Fruit fly (Drosophila melanogaster) Kc167 (cell line): ENCODE measurements around the gene mtg.

Experiments used
- Myc ChIP-seq: fragments of >200 bp; optimal IDR thresholded peaks from 2 replicates; lab custom pipeline; 2017; ENCODE audit warnings: missing external identifiers
- Sin3A ChIP-seq: fragments of >200 bp; optimal IDR thresholded peaks from 2 replicates; lab custom pipeline; 2018; ENCODE audit warnings: missing external identifiers
- h ChIP-seq: fragments of >200 bp; optimal IDR thresholded peaks from 3 replicates; lab custom pipeline; 2018; ENCODE audit warnings: missing external identifiers
- insv ChIP-seq: fragments of >200 bp; optimal IDR thresholded peaks from 3 replicates; lab custom pipeline; 2018; ENCODE audit warnings: missing external identifiers
- psq ChIP-seq: fragments of >200 bp; optimal IDR thresholded peaks from 2 replicates; lab custom pipeline; 2017; ENCODE audit warnings: missing external identifiers
- ttk ChIP-seq: sonication (Bioruptor generic); optimal IDR thresholded peaks from 2 replicates; lab custom pipeline; 2017; ENCODE audit warnings: missing external identifiers

mtg gene

dm6 chr3R:8217727-8218126 is 32.6 kb upstream of the mtg start, which contains the start of gene CG7800:
TSS of gene CG7800 (plus strand) at chr3R:8217957.
- TF ChIP-seq Myc (lab: Kevin White, UChicago) (no peak), h (lab: Kevin White, UChicago) (no peak), insv (lab: Kevin White, UChicago) (no peak), psq (lab: Kevin White, UChicago) (no peak), Sin3A (lab: Kevin White, UChicago) (no peak), ttk (lab: Kevin White, UChicago) (no peak)

- TF ChIP-seq ttk (lab: Kevin White, UChicago) (no peak), insv (lab: Kevin White, UChicago) (no peak), h (lab: Kevin White, UChicago) (no peak), Myc (lab: Kevin White, UChicago) (no peak), Sin3A (lab: Kevin White, UChicago) (no peak), psq (lab: Kevin White, UChicago) (no peak)
Observed at dm6 chr3R:8219891-8220290, 30.4 kb upstream of the mtg start, which contains the start of gene CG18249. TSS of gene CG18249 (plus strand) at chr3R:8220146.

- TF ChIP-seq Myc (lab: Kevin White, UChicago) = no peak
Observed at dm6 chr3R:8223074-8223597, 27.2 kb upstream of the mtg start.

dm6 chr3R:8224726-8225460 is 25.4 kb upstream of the mtg start:
- TF ChIP-seq ttk (lab: Kevin White, UChicago) (no peak), Myc (lab: Kevin White, UChicago) (no peak), h (lab: Kevin White, UChicago) (no peak), insv (lab: Kevin White, UChicago) (no peak), psq (lab: Kevin White, UChicago) (no peak), Sin3A (lab: Kevin White, UChicago) (no peak)

- TF ChIP-seq insv (lab: Kevin White, UChicago) (no peak), Myc (lab: Kevin White, UChicago) (no peak), psq (lab: Kevin White, UChicago) (no peak), Sin3A (lab: Kevin White, UChicago) (no peak), ttk (lab: Kevin White, UChicago) (no peak), h (lab: Kevin White, UChicago) (no peak)
Observed at dm6 chr3R:8225461-8225971, 24.8 kb upstream of the mtg start.

dm6 chr3R:8227344-8227743 is 23.0 kb upstream of the mtg start:
- no peak for TF ChIP-seq ttk (lab: Kevin White, UChicago)

dm6 chr3R:8233370-8233773 is 16.9 kb upstream of the mtg start, which contains the start of gene PolI:
TSS of gene PolI (plus strand) at chr3R:8233507.
- TF ChIP-seq insv (lab: Kevin White, UChicago) = no peak
- TF ChIP-seq ttk (lab: Kevin White, UChicago) = no peak
- TF ChIP-seq Sin3A (lab: Kevin White, UChicago) = no peak
- no peak for TF ChIP-seq Myc (lab: Kevin White, UChicago)
- TF ChIP-seq h (lab: Kevin White, UChicago) = no peak
- TF ChIP-seq psq (lab: Kevin White, UChicago) = no peak

dm6 chr3R:8233864-8234263 is 16.4 kb upstream of the mtg start:
- no peak for TF ChIP-seq psq (lab: Kevin White, UChicago)
- no peak for TF ChIP-seq Sin3A (lab: Kevin White, UChicago)
- no peak for TF ChIP-seq ttk (lab: Kevin White, UChicago)
- TF ChIP-seq h (lab: Kevin White, UChicago) = no peak
- TF ChIP-seq insv (lab: Kevin White, UChicago) = no peak
- no peak for TF ChIP-seq Myc (lab: Kevin White, UChicago)

- TF ChIP-seq Myc (lab: Kevin White, UChicago) = no peak
- no peak for TF ChIP-seq Sin3A (lab: Kevin White, UChicago)
- no peak for TF ChIP-seq psq (lab: Kevin White, UChicago)
- no peak for TF ChIP-seq insv (lab: Kevin White, UChicago)
- no peak for TF ChIP-seq h (lab: Kevin White, UChicago)
- no peak for TF ChIP-seq ttk (lab: Kevin White, UChicago)
Observed at dm6 chr3R:8239472-8240301, 10.6 kb upstream of the mtg start.

dm6 chr3R:8240302-8240682 is 10.0 kb upstream of the mtg start, which contains the start of gene Ada2b:
TSS of gene Ada2b (minus strand) at chr3R:8240515.
- TF ChIP-seq insv (lab: Kevin White, UChicago) (no peak), Sin3A (lab: Kevin White, UChicago) (no peak), Myc (lab: Kevin White, UChicago) (no peak), h (lab: Kevin White, UChicago) (no peak), ttk (lab: Kevin White, UChicago) (no peak), psq (lab: Kevin White, UChicago) (no peak)

- TF ChIP-seq insv (lab: Kevin White, UChicago) (no peak), ttk (lab: Kevin White, UChicago) (no peak), Myc (lab: Kevin White, UChicago) (no peak), psq (lab: Kevin White, UChicago) (no peak), h (lab: Kevin White, UChicago) (no peak), Sin3A (lab: Kevin White, UChicago) (no peak)
Observed at dm6 chr3R:8243720-8244119, 6.6 kb upstream of the mtg start, which contains the start of the genes CG9636, CG18749 and CG33722. TSS of gene CG9636 (minus strand) at chr3R:8243792. TSS of gene CG18749 (plus strand) at chr3R:8244055. TSS of gene CG33722 (plus strand) at chr3R:8244055.
